Worm (Caenorhabditis elegans) whole organism, L4/young adult: Measurements from ENCODE around the gene twk-17.

ENCODE experiments used
- W03F9.2 ChIP-seq: fragments of 150-350 bp; optimal IDR thresholded peaks from 2 replicates; lab custom pipeline; 2014; ENCODE audit warnings: missing biosample characterization, missing genetic modification characterization
- him-1 ChIP-seq: sonication (generic microtip); optimal IDR thresholded peaks from 2 replicates; lab custom pipeline; 2016; ENCODE audit warnings: missing genotype, missing genetic modification reagents, missing genetic modification characterization, missing compliant biosample characterization

DNA sequence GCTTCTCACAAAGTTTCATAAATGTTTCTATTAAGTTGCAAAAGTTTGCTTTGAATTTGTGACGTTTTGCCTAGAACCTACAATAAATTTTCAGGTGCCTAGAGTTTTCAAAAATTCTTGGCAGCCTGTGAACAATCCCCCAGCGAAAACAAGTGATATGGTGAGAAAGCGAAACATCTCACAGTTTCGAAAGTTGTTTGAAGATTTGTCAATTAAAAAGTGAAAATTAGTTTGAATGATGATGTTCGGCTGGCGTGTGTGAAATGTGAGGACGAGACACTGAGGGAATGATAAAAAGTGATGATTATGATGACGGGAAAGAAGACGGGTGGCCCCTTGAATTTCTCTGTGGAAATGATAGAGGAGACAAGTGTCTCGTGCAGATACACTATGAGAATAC is 30.9 kb upstream of the twk-17 start:
- TF ChIP-seq him-1 (tag; lab: Kevin White, UChicago) (no peak), W03F9.2 (tag; lab: Kevin White, UChicago) (no peak)
